Fruit fly (Drosophila melanogaster) whole organism, prepupa: ENCODE results near the gene CG10194.

Source experiments
- CG16779 ChIP-seq: fragments of 200-800 bp; sonication (Bioruptor generic); optimal IDR thresholded peaks from 3 replicates; lab custom pipeline; 2017; ENCODE audit warnings: missing biosample characterization, mild to moderate bottlenecking, missing genetic modification characterization
- CG32006 ChIP-seq: fragments of 200-800 bp; sonication (Bioruptor generic); optimal IDR thresholded peaks from 3 replicates; lab custom pipeline; 2017; ENCODE audit warnings: missing biosample characterization, mild to moderate bottlenecking, missing genetic modification characterization
- CG6792 ChIP-seq: fragments of 200-800 bp; sonication (Bioruptor generic); optimal IDR thresholded peaks from 3 replicates; lab custom pipeline; 2016; ENCODE audit warnings: missing biosample characterization, missing genetic modification characterization
- OdsH ChIP-seq: fragments of 200-800 bp; sonication (Bioruptor generic); optimal IDR thresholded peaks from 3 replicates; lab custom pipeline; 2016; ENCODE audit warnings: missing biosample characterization, missing genetic modification characterization
- esn ChIP-seq: fragments of 200-800 bp; sonication (Bioruptor generic); optimal IDR thresholded peaks from 2 replicates; lab custom pipeline; 2016; ENCODE audit warnings: missing biosample characterization, mild to moderate bottlenecking, missing genetic modification characterization, moderate library complexity

DNA sequence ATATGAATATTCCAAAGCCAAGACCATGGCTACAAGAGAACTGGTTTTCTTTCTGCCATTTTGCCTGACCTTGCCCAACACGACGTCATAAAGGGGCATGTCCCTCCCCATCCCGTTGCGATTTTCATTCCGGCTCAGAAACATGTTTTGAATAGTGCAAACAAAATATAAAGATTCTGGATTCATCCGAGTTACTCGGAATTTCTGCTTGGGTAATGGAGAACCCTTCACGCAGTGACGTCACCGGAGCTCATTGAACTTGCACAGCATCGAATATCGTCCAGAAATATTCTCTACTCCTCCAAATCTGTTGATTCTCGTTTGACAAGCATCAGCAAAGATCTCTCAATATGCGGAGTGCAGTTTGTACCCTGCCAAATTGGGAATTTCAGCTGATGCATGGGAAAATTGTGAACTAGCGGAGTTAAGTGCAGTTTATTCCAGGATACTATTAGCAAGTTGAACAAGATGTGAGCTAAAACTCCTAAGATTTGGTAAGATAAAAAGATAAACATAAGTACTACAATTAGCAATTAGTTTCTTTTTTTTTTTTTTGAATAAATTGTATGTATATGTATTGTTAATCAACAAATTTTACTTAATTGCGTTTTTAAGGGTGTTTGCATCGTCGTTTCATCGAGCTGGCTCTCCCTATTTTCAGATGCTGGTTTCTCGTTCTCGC is 35.7 kb downstream of the CG10194 start, which contains the start of gene CG10026:
- TF ChIP-seq esn (GFP tag; lab: Kevin White, UChicago), result peak; percentile 61
- peak; percentile 53 for TF ChIP-seq OdsH
- TF ChIP-seq CG6792 (GFP tag; lab: Kevin White, UChicago), result no peak
- peak; percentile 39 for TF ChIP-seq CG16779 (tag; lab: Kevin White, UChicago)
- peak; percentile 48 for TF ChIP-seq CG32006 (GFP tag; lab: Kevin White, UChicago)
